Worm (Caenorhabditis elegans) whole organism, L2 larva: ENCODE results near the gene arle-14.

Experiments used
- R02D3.7 ChIP-seq: fragments of 150-350 bp; optimal IDR thresholded peaks from 2 replicates; lab custom pipeline; 2014; ENCODE audit warnings: missing biosample characterization, missing genetic modification characterization
- Y55F3AM.14 ChIP-seq: fragments of 200-800 bp; sonication (Bioruptor generic); optimal IDR thresholded peaks from 2 replicates; lab custom pipeline; 2018; ENCODE audit warnings: mild to moderate bottlenecking, missing genetic modification characterization, missing compliant biosample characterization
- ZK546.5 ChIP-seq: sonication (generic microtip); optimal IDR thresholded peaks from 2 replicates; lab custom pipeline; 2017; ENCODE audit warnings: missing biosample characterization, missing genetic modification characterization
- ama-1 ChIP-seq: fragments of 150-350 bp; optimal IDR thresholded peaks from 2 replicates; lab custom pipeline; 2018; ENCODE audit warnings: inconsistent platforms
- blmp-1 ChIP-seq: sonication (generic microtip); optimal IDR thresholded peaks from 2 replicates; lab custom pipeline; 2017; ENCODE audit warnings: missing genetic modification characterization, mild to moderate bottlenecking, missing compliant biosample characterization, antibody characterized with exemption, moderate library complexity; ENCODE audit not compliant: insufficient read depth
- ceh-16 ChIP-seq: fragments of 150-350 bp; optimal IDR thresholded peaks from 2 replicates; lab custom pipeline; 2014; ENCODE audit warnings: missing biosample characterization, missing genetic modification characterization
- ceh-82 ChIP-seq: fragments of 150-350 bp; optimal IDR thresholded peaks from 2 replicates; lab custom pipeline; 2014; ENCODE audit warnings: missing biosample characterization, missing genetic modification characterization
- dmd-4 ChIP-seq: sonication (generic microtip); optimal IDR thresholded peaks from 2 replicates; lab custom pipeline; 2017; ENCODE audit warnings: missing biosample characterization, missing genetic modification characterization
- egl-27 ChIP-seq: sonication (generic microtip); optimal IDR thresholded peaks from 3 replicates; lab custom pipeline; 2017; ENCODE audit warnings: missing biosample characterization, missing genetic modification reagents, missing genetic modification characterization
- elt-1 ChIP-seq: fragments of 150-350 bp; optimal IDR thresholded peaks from 2 replicates; lab custom pipeline; 2014; ENCODE audit warnings: missing biosample characterization, missing genetic modification characterization
- elt-3 ChIP-seq: sonication (generic microtip); optimal IDR thresholded peaks from 2 replicates; lab custom pipeline; 2017; ENCODE audit warnings: missing biosample characterization, missing genetic modification characterization
- gmeb-1 ChIP-seq: fragments of 150-350 bp; optimal IDR thresholded peaks from 2 replicates; lab custom pipeline; 2014; ENCODE audit warnings: missing biosample characterization, missing genetic modification characterization
- lin-11 ChIP-seq: fragments of 150-350 bp; sonication (generic microtip); optimal IDR thresholded peaks from 2 replicates; lab custom pipeline; 2014; ENCODE audit warnings: missing biosample characterization, missing genetic modification characterization, inconsistent platforms, mixed read lengths
- lin-13 ChIP-seq: fragments of 150-350 bp; optimal IDR thresholded peaks from 2 replicates; lab custom pipeline; 2014; ENCODE audit warnings: missing biosample characterization, missing genetic modification reagents, missing genetic modification characterization
- lin-39 ChIP-seq: fragments of 150-350 bp; optimal IDR thresholded peaks from 2 replicates; lab custom pipeline; 2014; ENCODE audit warnings: missing biosample characterization, missing genetic modification reagents, missing genetic modification characterization
- lsy-2 ChIP-seq, 2 experiments: fragments of 150-350 bp in 1 of 2; sonication (generic microtip) in 1 of 2; optimal IDR thresholded peaks; 2 replicates each; lab custom pipeline; 2014 to 2017; ENCODE audit warnings: missing biosample characterization in 2 of 2, missing genetic modification characterization in 2 of 2
- mbf-1 ChIP-seq: sonication (generic microtip); optimal IDR thresholded peaks from 2 replicates; lab custom pipeline; 2017; ENCODE audit warnings: missing biosample characterization, missing genetic modification characterization
- nhr-11 ChIP-seq: fragments of 150-350 bp; optimal IDR thresholded peaks from 2 replicates; lab custom pipeline; 2014; ENCODE audit warnings: missing biosample characterization, missing genetic modification characterization
- nhr-21 ChIP-seq: fragments of 150-350 bp; optimal IDR thresholded peaks from 2 replicates; lab custom pipeline; 2014; ENCODE audit warnings: missing biosample characterization, missing genetic modification characterization
- nhr-237 ChIP-seq: fragments of 150-350 bp; optimal IDR thresholded peaks from 2 replicates; lab custom pipeline; 2014; ENCODE audit warnings: missing biosample characterization, missing genetic modification characterization
- nhr-6 ChIP-seq: fragments of 150-350 bp; optimal IDR thresholded peaks from 2 replicates; lab custom pipeline; 2014; ENCODE audit warnings: missing biosample characterization, missing genetic modification characterization
- nhr-77 ChIP-seq: fragments of 150-350 bp; optimal IDR thresholded peaks from 2 replicates; lab custom pipeline; 2014; ENCODE audit warnings: missing biosample characterization, missing genetic modification characterization
- peb-1 ChIP-seq: fragments of 150-350 bp; optimal IDR thresholded peaks from 2 replicates; lab custom pipeline; 2014; ENCODE audit warnings: missing biosample characterization, missing genetic modification characterization
- skn-1 ChIP-seq: sonication (generic microtip); optimal IDR thresholded peaks from 2 replicates; lab custom pipeline; 2017; ENCODE audit warnings: missing biosample characterization, missing genetic modification characterization
- sma-3 ChIP-seq: sonication (generic microtip); optimal IDR thresholded peaks from 2 replicates; lab custom pipeline; 2016; ENCODE audit warnings: missing genetic modification reagents, missing genetic modification characterization, missing compliant biosample characterization
- sma-9 ChIP-seq, 2 experiments: fragments of 150-350 bp in 1 of 2; sonication (generic microtip) in 1 of 2; optimal IDR thresholded peaks; 2 replicates each; lab custom pipeline; 2014 to 2016; ENCODE audit warnings: missing genetic modification characterization in 2 of 2, mild to moderate bottlenecking in 1 of 2, missing biosample characterization in 1 of 2, missing compliant biosample characterization in 1 of 2, missing genetic modification reagents in 1 of 2, moderate library complexity in 1 of 2
- snpc-4 ChIP-seq: fragments of 150-350 bp; optimal IDR thresholded peaks from 2 replicates; lab custom pipeline; 2014; ENCODE audit warnings: missing biosample characterization, missing genetic modification characterization
- unc-55 ChIP-seq: fragments of 150-350 bp; sonication (generic microtip); optimal IDR thresholded peaks from 3 replicates; lab custom pipeline; 2014; ENCODE audit warnings: missing biosample characterization, missing genetic modification reagents, missing genetic modification characterization
- ztf-1 ChIP-seq: fragments of 200-800 bp; sonication (Bioruptor generic); conservative IDR thresholded peaks from 2 replicates; pipeline ENCODE4 v1.3.6; 2022; ENCODE audit warnings: missing genetic modification characterization, missing compliant biosample characterization
- ztf-11 ChIP-seq: sonication (generic microtip); optimal IDR thresholded peaks from 2 replicates; lab custom pipeline; 2017; ENCODE audit warnings: missing biosample characterization, missing genetic modification characterization

The arle-14 gene

ce11 chrIII:5715467-5715866 is 22.8 kb downstream of the arle-14 start (continued):
- TF ChIP-seq egl-27 (tag; lab: Kevin White, UChicago) (peak; percentile 26), ztf-1 (GFP tag; lab: Robert Waterston, UW) (no peak), skn-1 (tag; lab: Kevin White, UChicago) (no peak), lin-11 (peak; percentile 84), blmp-1 (tag; lab: Kevin White, UChicago) (peak; percentile 24), sma-3 (GFP tag; lab: Kevin White, UChicago) (peak; percentile 34), elt-3 (tag; lab: Kevin White, UChicago) (no peak), nhr-237 (tag; lab: Kevin White, UChicago) (no peak), nhr-77 (tag; lab: Kevin White, UChicago) (no peak), ama-1 (lab: Kevin White, UChicago) (no peak), nhr-6 (tag; lab: Kevin White, UChicago) (no peak), lin-13 (peak; percentile 12), ceh-82 (no peak), elt-1 (tag; lab: Kevin White, UChicago) (no peak), sma-9 (GFP tag; optimal IDR thresholded peaks at IDR 0.05; lab: Kevin White, UChicago) (no peak), sma-9 (tag; optimal IDR thresholded peaks at IDR 0.05; lab: Kevin White, UChicago) (no peak), nhr-11 (tag; lab: Kevin White, UChicago) (no peak)

DNA sequence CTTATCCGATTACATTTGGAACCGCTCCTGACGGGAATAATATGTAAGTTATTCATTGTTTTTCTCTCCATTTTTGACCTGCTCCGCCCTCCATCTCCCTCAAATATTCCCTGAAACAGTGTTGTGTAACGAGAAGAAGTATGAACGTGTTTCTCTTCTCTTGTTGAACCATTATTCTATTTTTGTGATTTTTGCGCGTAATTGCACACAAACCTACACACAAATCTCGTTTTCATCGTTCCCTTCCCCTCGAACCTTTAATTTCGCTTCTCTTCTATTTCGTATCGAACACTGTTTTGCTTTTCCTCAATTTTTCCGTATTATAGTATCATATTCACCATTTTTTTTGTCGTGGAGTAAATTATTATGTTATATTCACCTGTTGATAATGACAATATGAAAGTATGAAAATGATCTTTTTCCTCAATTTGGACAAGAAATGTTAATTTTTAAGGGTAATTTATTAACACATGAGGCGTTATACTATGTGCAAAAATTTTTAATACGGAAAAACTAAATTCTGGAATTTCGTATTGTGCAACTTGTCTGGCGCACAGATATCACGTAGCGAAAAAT is 24.6 kb downstream of the arle-14 start:
- no peak for TF ChIP-seq mbf-1 (tag; lab: Kevin White, UChicago)
- TF ChIP-seq skn-1 (tag; lab: Kevin White, UChicago): no peak
- no peak for TF ChIP-seq snpc-4
- peak; percentile 28 for TF ChIP-seq ama-1 (lab: Kevin White, UChicago)
- TF ChIP-seq, all 48 proteins: peak for 1

DNA sequence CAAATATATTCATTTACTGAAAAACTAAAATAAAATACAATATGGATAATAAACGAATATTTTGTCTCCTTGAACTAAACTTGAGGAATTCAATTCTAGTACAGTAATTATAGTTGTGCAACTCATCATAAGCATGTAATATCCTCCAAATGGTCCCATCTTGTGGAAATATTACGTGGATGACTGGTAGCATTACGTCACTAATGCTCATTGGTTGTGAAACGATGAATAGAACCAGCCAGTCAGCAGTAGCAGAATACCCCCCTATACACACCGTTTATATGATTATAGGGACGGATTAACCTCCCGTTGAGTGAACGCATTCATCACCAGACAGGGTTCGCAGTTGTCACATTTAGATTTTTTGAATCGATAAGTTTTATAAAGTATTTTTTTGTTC is 25.7 kb downstream of the arle-14 start:
- no peak for TF ChIP-seq nhr-21 (tag; lab: Kevin White, UChicago)
- TF ChIP-seq ceh-16 (tag; lab: Kevin White, UChicago): peak; percentile 4

- TF ChIP-seq peb-1 (tag; lab: Kevin White, UChicago) (no peak), ceh-16 (tag; lab: Kevin White, UChicago) (peak; percentile 80), skn-1 (tag; lab: Kevin White, UChicago) (no peak), gmeb-1 (tag; lab: Kevin White, UChicago) (no peak), nhr-11 (tag; lab: Kevin White, UChicago) (no peak)
Measured at ce11 chrIII:5719105-5719831, 26.6 kb downstream of the arle-14 start.

- TF ChIP-seq gmeb-1 (tag; lab: Kevin White, UChicago): peak; percentile 35
- no peak for TF ChIP-seq unc-55 (GFP tag; lab: Kevin White, UChicago)
- TF ChIP-seq lin-13: no peak
- no peak for TF ChIP-seq dmd-4
- no peak for TF ChIP-seq ZK546.5 (tag; lab: Kevin White, UChicago)
- TF ChIP-seq lin-39: no peak
- peak; percentile 8 to 18 for TF ChIP-seq lsy-2 (tag; optimal IDR thresholded peaks at IDR 0.05; lab: Kevin White, UChicago)
- TF ChIP-seq R02D3.7 (tag; lab: Kevin White, UChicago): no peak
Measured at ce11 chrIII:5719832-5720194, 27.1 kb downstream of the arle-14 start.

- TF ChIP-seq Y55F3AM.14 (GFP tag; lab: Kevin White, UChicago): no peak
- TF ChIP-seq sma-9 (GFP tag; optimal IDR thresholded peaks at IDR 0.05; lab: Kevin White, UChicago): peak; percentile 2
- TF ChIP-seq sma-9 (tag; optimal IDR thresholded peaks at IDR 0.05; lab: Kevin White, UChicago): no peak
- no peak for TF ChIP-seq mbf-1 (tag; lab: Kevin White, UChicago)
- TF ChIP-seq ztf-11 (tag; lab: Kevin White, UChicago): no peak
Measured at ce11 chrIII:5720266-5721019, 27.7 kb downstream of the arle-14 start.
